Worm (Caenorhabditis elegans): Measurements from ENCODE around the gene sri-63.

- no peak for TF ChIP-seq ama-1 (optimal IDR thresholded peaks at IDR 0.05)
- TF ChIP-seq nhr-76 (tag; optimal IDR thresholded peaks at IDR 0.05): no peak
- TF ChIP-seq mep-1 (tag; optimal IDR thresholded peaks at IDR 0.05): no peak
- no peak for TF ChIP-seq dpl-1 (GFP tag; optimal IDR thresholded peaks at IDR 0.05)
- TF ChIP-seq snpc-4 (tag; optimal IDR thresholded peaks at IDR 0.05): no peak
- TF ChIP-seq egl-43 (GFP tag; IDR thresholded peaks at IDR 0.05): no peak
- TF ChIP-seq jun-1 (tag; optimal IDR thresholded peaks at IDR 0.05): no peak
- TF ChIP-seq nhr-28 (tag; optimal IDR thresholded peaks at IDR 0.05): no peak
- no peak for TF ChIP-seq nhr-10 (tag; optimal IDR thresholded peaks at IDR 0.05)
- TF ChIP-seq ces-1 (GFP tag; optimal IDR thresholded peaks at IDR 0.05): no peak
- TF ChIP-seq ceh-82 (tag; optimal IDR thresholded peaks at IDR 0.05): no peak
- TF ChIP-seq rbr-2 (tag; optimal IDR thresholded peaks at IDR 0.05): no peak
Observed at ce11 chrII:3267365-3267764, 19.8 kb upstream of the sri-63 start, which contains the start of gene F02E11.7.

All from whole organism, L4 larva.